Worm (Caenorhabditis elegans) whole organism, L4 larva: ENCODE results near the gene sdc-3.

Source experiments
- F26F4.8 ChIP-seq: fragments of 200-800 bp; sonication (Bioruptor generic); conservative IDR thresholded peaks from 2 replicates; pipeline ENCODE4 v1.3.6; 2022; ENCODE audit warnings: missing genetic modification characterization, missing compliant biosample characterization
- F49E8.2 ChIP-seq: sonication (generic microtip); optimal IDR thresholded peaks from 2 replicates; lab custom pipeline; 2016; ENCODE audit warnings: missing compliant biosample characterization, mild to moderate bottlenecking, missing genetic modification characterization, borderline replicate concordance
- ZK337.2 ChIP-seq: fragments of 200-800 bp; sonication (Bioruptor generic); IDR thresholded peaks from 2 replicates; pipeline ENCODE4 v1.3.6; 2022; ENCODE audit warnings: missing genetic modification reagents, missing genetic modification characterization, missing compliant biosample characterization
- arid-1 ChIP-seq: fragments of 200-800 bp; sonication (Bioruptor generic); conservative IDR thresholded peaks from 2 replicates; pipeline ENCODE4 v1.3.6; 2022; ENCODE audit warnings: missing genetic modification reagents, missing genetic modification characterization, missing compliant biosample characterization
- cey-2 ChIP-seq: sonication (generic microtip); optimal IDR thresholded peaks from 3 replicates; lab custom pipeline; 2017; ENCODE audit warnings: missing genetic modification characterization, mild to moderate bottlenecking, missing compliant biosample characterization, antibody characterized with exemption, borderline replicate concordance; ENCODE audit not compliant: insufficient read depth
- daf-16 ChIP-seq, 3 experiments: sonication (generic microtip); optimal IDR thresholded peaks; 2 replicates each; lab custom pipeline; 2016 to 2017; ENCODE audit warnings: missing genetic modification characterization in 3 of 3, missing genetic modification reagents in 3 of 3, mild to moderate bottlenecking in 2 of 3, missing compliant biosample characterization in 2 of 3, missing biosample characterization in 1 of 3, moderate library complexity in 1 of 3
- daf-19 ChIP-seq: fragments of 200-800 bp; sonication (Bioruptor generic); conservative IDR thresholded peaks from 2 replicates; pipeline ENCODE4 v1.3.6; 2022; ENCODE audit warnings: missing genetic modification characterization, missing compliant biosample characterization
- daf-8 ChIP-seq: fragments of 200-800 bp; sonication (Bioruptor generic); IDR thresholded peaks from 2 replicates; pipeline ENCODE4 v1.3.6; 2022; ENCODE audit warnings: missing genetic modification characterization, missing compliant biosample characterization
- dmd-9 ChIP-seq: fragments of 200-800 bp; sonication (Bioruptor generic); IDR thresholded peaks from 2 replicates; pipeline ENCODE4 v1.3.6; 2022; ENCODE audit warnings: missing genetic modification reagents, missing genetic modification characterization, missing compliant biosample characterization
- dpl-1 ChIP-seq: fragments of 150-350 bp; optimal IDR thresholded peaks from 2 replicates; lab custom pipeline; 2014; ENCODE audit warnings: missing biosample characterization, missing genetic modification reagents, missing genetic modification characterization
- duxl-1 ChIP-seq: sonication (generic microtip); optimal IDR thresholded peaks from 2 replicates; lab custom pipeline; 2016; ENCODE audit warnings: mild to moderate bottlenecking, missing genetic modification characterization, moderate library complexity, missing compliant biosample characterization; ENCODE audit not compliant: poor library complexity
- egl-43 ChIP-seq: fragments of 200-800 bp; sonication (Bioruptor generic); IDR thresholded peaks from 2 replicates; pipeline ENCODE4 v1.3.6; 2022; ENCODE audit warnings: missing genetic modification reagents, missing genetic modification characterization, missing compliant biosample characterization
- fkh-10 ChIP-seq: fragments of 150-350 bp; optimal IDR thresholded peaks from 2 replicates; lab custom pipeline; 2014; ENCODE audit warnings: missing biosample characterization, missing genetic modification reagents, missing genetic modification characterization
- gei-8 ChIP-seq: fragments of 200-800 bp; sonication (Bioruptor generic); optimal IDR thresholded peaks from 2 replicates; lab custom pipeline; 2018; ENCODE audit warnings: mild to moderate bottlenecking, missing genetic modification characterization, missing compliant biosample characterization
- hlh-11 ChIP-seq: fragments of 200-800 bp; sonication (Bioruptor generic); optimal IDR thresholded peaks from 2 replicates; lab custom pipeline; 2018; ENCODE audit warnings: mild to moderate bottlenecking, missing genetic modification characterization, missing compliant biosample characterization
- hmg-1.1 ChIP-seq: fragments of 200-800 bp; sonication (Bioruptor generic); IDR thresholded peaks from 2 replicates; pipeline ENCODE4 v1.3.6; 2022; ENCODE audit warnings: missing genetic modification reagents, missing genetic modification characterization, missing compliant biosample characterization
- jun-1 ChIP-seq: fragments of 150-350 bp; optimal IDR thresholded peaks from 2 replicates; lab custom pipeline; 2014; ENCODE audit warnings: missing biosample characterization, missing genetic modification reagents, missing genetic modification characterization
- lin-39 ChIP-seq: fragments of 150-350 bp; optimal IDR thresholded peaks from 2 replicates; lab custom pipeline; 2014; ENCODE audit warnings: missing biosample characterization, missing genetic modification reagents, missing genetic modification characterization
- lir-3 ChIP-seq: sonication (generic microtip); optimal IDR thresholded peaks from 2 replicates; lab custom pipeline; 2016; ENCODE audit warnings: mild to moderate bottlenecking, missing genetic modification characterization, missing compliant biosample characterization
- lsy-2 ChIP-seq, 2 experiments: fragments of 150-350 bp in 1 of 2; sonication (generic microtip) in 1 of 2; optimal IDR thresholded peaks; 2 replicates each; lab custom pipeline; 2014 to 2017; ENCODE audit warnings: missing biosample characterization in 2 of 2, missing genetic modification characterization in 2 of 2
- madf-9 ChIP-seq: fragments of 200-800 bp; sonication (Bioruptor generic); conservative IDR thresholded peaks from 2 replicates; pipeline ENCODE4 v1.3.6; 2022; ENCODE audit warnings: missing genetic modification reagents, missing genetic modification characterization, missing compliant biosample characterization
- mep-1 ChIP-seq: fragments of 150-350 bp; sonication (generic microtip); optimal IDR thresholded peaks from 3 replicates; lab custom pipeline; 2014; ENCODE audit warnings: missing biosample characterization, missing genetic modification characterization
- mes-2 ChIP-seq: sonication (generic microtip); optimal IDR thresholded peaks from 2 replicates; lab custom pipeline; 2016; ENCODE audit warnings: missing genotype, mild to moderate bottlenecking, missing genetic modification characterization, missing compliant biosample characterization; ENCODE audit not compliant: poor library complexity, severe bottlenecking
- nhr-10 ChIP-seq: fragments of 150-350 bp; optimal IDR thresholded peaks from 2 replicates; lab custom pipeline; 2014; ENCODE audit warnings: missing biosample characterization, missing genetic modification characterization
- nhr-102 ChIP-seq: sonication (generic microtip); optimal IDR thresholded peaks from 2 replicates; lab custom pipeline; 2016; ENCODE audit warnings: mild to moderate bottlenecking, missing genetic modification characterization, moderate library complexity, missing compliant biosample characterization
- nhr-11 ChIP-seq: fragments of 150-350 bp; optimal IDR thresholded peaks from 2 replicates; lab custom pipeline; 2014; ENCODE audit warnings: missing biosample characterization, missing genetic modification characterization
- nhr-111 ChIP-seq: fragments of 200-800 bp; sonication (Bioruptor generic); optimal IDR thresholded peaks from 2 replicates; lab custom pipeline; 2018; ENCODE audit warnings: mild to moderate bottlenecking, missing genetic modification characterization, missing compliant biosample characterization
- nhr-237 ChIP-seq: sonication (generic microtip); optimal IDR thresholded peaks from 2 replicates; lab custom pipeline; 2017; ENCODE audit warnings: missing biosample characterization, missing genetic modification characterization
- nhr-25 ChIP-seq: sonication (generic microtip); optimal IDR thresholded peaks from 2 replicates; lab custom pipeline; 2017; ENCODE audit warnings: missing genetic modification characterization, mild to moderate bottlenecking, missing compliant biosample characterization, antibody characterized with exemption, moderate library complexity, borderline replicate concordance; ENCODE audit not compliant: insufficient read depth
- pha-4 ChIP-seq, 2 experiments: fragments of 150-350 bp in 1 of 2; fragments of 200-800 bp in 1 of 2; sonication (Bioruptor generic) in 1 of 2; IDR thresholded peaks in 1 of 2; optimal IDR thresholded peaks in 1 of 2; 2 replicates each; pipeline versions ENCODE4 v1.3.6 to Lab custom; 2014 to 2022; ENCODE audit warnings: missing genetic modification characterization in 2 of 2, missing genetic modification reagents in 2 of 2, missing biosample characterization in 1 of 2, missing compliant biosample characterization in 1 of 2
- pqm-1 ChIP-seq: sonication (generic microtip); optimal IDR thresholded peaks from 2 replicates; lab custom pipeline; 2017; ENCODE audit warnings: missing biosample characterization, missing genetic modification characterization
- saeg-2 ChIP-seq: fragments of 200-800 bp; sonication (Bioruptor generic); IDR thresholded peaks from 2 replicates; pipeline ENCODE4 v1.3.6; 2022; ENCODE audit warnings: missing genetic modification reagents, missing genetic modification characterization, missing compliant biosample characterization
- snpc-4 ChIP-seq: fragments of 150-350 bp; optimal IDR thresholded peaks from 2 replicates; lab custom pipeline; 2014; ENCODE audit warnings: missing biosample characterization, missing genetic modification characterization
- spr-3 ChIP-seq: fragments of 200-800 bp; sonication (Bioruptor generic); optimal IDR thresholded peaks from 2 replicates; lab custom pipeline; 2018; ENCODE audit warnings: mild to moderate bottlenecking, missing genetic modification characterization, missing compliant biosample characterization
- tag-97 ChIP-seq: fragments of 200-800 bp; sonication (Bioruptor generic); IDR thresholded peaks from 2 replicates; pipeline ENCODE4 v1.3.6; 2022; ENCODE audit warnings: missing genetic modification characterization, missing compliant biosample characterization
- unc-130 ChIP-seq: sonication (generic microtip); optimal IDR thresholded peaks from 2 replicates; lab custom pipeline; 2016; ENCODE audit warnings: missing genetic modification reagents, missing genetic modification characterization, missing compliant biosample characterization
- unc-62 ChIP-seq, 3 experiments: fragments of 150-350 bp in 1 of 3; sonication (generic microtip); optimal IDR thresholded peaks in 2 of 3; peaks in 1 of 3; 1 replicate in 1 of 3; 2 replicates in 2 of 3; lab custom pipeline; 2014 to 2017; ENCODE audit warnings: missing biosample characterization in 3 of 3, missing genetic modification characterization in 3 of 3, missing genetic modification reagents in 3 of 3, missing genotype in 1 of 3
- vab-7 ChIP-seq: fragments of 200-800 bp; sonication (Bioruptor generic); IDR thresholded peaks from 2 replicates; pipeline ENCODE4 v1.3.6; 2022; ENCODE audit warnings: missing genetic modification reagents, missing genetic modification characterization, missing compliant biosample characterization
- zfp-3 ChIP-seq: fragments of 200-800 bp; sonication (Bioruptor generic); conservative IDR thresholded peaks from 2 replicates; pipeline ENCODE4 v1.3.6; 2022; ENCODE audit warnings: missing genetic modification reagents, missing genetic modification characterization, missing compliant biosample characterization
- ztf-11 ChIP-seq: fragments of 150-350 bp; optimal IDR thresholded peaks from 2 replicates; lab custom pipeline; 2014; ENCODE audit warnings: missing biosample characterization, missing genetic modification characterization
- ztf-7 ChIP-seq: fragments of 150-350 bp; optimal IDR thresholded peaks from 2 replicates; lab custom pipeline; 2014; ENCODE audit warnings: missing biosample characterization, missing genetic modification characterization

The sdc-3 gene

DNA sequence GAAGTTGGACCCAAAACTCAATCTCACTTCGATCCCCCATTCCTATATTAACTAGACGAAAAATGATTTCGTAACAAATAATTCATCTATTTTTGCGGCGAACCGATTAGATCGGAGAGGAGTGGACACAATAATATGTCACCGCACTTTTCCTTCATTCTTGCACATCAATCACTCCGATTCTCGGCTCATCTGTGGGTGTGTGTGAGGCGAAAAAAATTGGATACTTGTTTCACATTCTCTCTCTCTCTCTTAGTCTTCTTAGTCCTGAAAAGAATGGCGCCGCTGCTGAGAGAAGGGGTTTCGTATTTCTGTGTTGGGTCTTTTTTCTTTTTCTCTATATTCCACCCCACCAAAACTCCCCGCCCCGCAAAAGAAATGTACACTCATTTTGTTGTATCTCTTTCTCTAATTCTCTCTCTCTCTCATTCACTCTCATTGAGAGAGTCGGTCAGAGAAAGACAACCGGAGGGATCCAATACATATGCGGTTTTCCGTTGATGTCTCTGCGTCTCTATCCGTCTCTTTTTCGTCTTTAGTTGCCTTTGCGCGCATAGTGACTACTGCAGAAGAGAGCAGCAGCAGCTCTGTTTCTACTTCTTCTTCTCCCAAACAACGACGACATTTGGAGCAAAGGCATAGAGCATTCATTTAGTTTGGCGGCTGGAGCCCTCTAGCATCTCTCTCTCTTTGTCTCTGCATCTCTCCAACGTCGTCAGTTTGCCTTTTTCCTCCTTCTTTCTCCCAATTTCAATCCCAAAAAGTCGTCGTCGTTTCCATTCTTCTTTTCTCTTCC, 23.2 kb upstream of the sdc-3 start, which contains the start of gene unc-76 (continued):
- no peak for TF ChIP-seq tag-97
- peak; percentile 80 for TF ChIP-seq lin-39 (tag; lab: Kevin White, UChicago)
- TF ChIP-seq nhr-11 (tag; lab: Kevin White, UChicago), result peak; percentile 72
- TF ChIP-seq snpc-4, result no peak
- peak; percentile 90 for TF ChIP-seq mep-1
- no peak for TF ChIP-seq gei-8 (GFP tag; lab: Kevin White, UChicago)
- TF ChIP-seq daf-19 (GFP tag; lab: Robert Waterston, UW), result no peak
- no peak for TF ChIP-seq nhr-237 (tag; lab: Kevin White, UChicago)
- no peak for TF ChIP-seq jun-1
- TF ChIP-seq pha-4 (GFP tag; IDR thresholded peaks at IDR 0.05; lab: Robert Waterston, UW), result peak; percentile 23; the same call in 1 of the 2 replicates
- TF ChIP-seq pha-4 (tag; optimal IDR thresholded peaks at IDR 0.05; lab: Kevin White, UChicago), result peak; percentile 20
- peak; percentile 48 for TF ChIP-seq mes-2
- peak; percentile 74 for TF ChIP-seq hmg-1.1 (GFP tag; lab: Robert Waterston, UW)
- no peak for TF ChIP-seq saeg-2 (GFP tag; lab: Robert Waterston, UW)
- peak; percentile 92 for TF ChIP-seq fkh-10 (GFP tag; lab: Kevin White, UChicago)
- TF ChIP-seq hlh-11 (tag; lab: Kevin White, UChicago), result peak; percentile 68
- TF ChIP-seq unc-130, result no peak
- TF ChIP-seq ZK337.2 (GFP tag; lab: Robert Waterston, UW), result no peak
- TF ChIP-seq F49E8.2 (tag; lab: Kevin White, UChicago), result no peak
- no peak for TF ChIP-seq daf-8
- TF ChIP-seq spr-3, result no peak
- no peak for TF ChIP-seq nhr-10 (tag; lab: Kevin White, UChicago)
- TF ChIP-seq F26F4.8, result no peak
- no peak for TF ChIP-seq nhr-102 (tag; lab: Kevin White, UChicago)
- no peak for TF ChIP-seq nhr-25 (tag; lab: Kevin White, UChicago)
- no peak for TF ChIP-seq cey-2 (tag; lab: Kevin White, UChicago)
- TF ChIP-seq unc-62 (GFP tag; optimal IDR thresholded peaks at IDR 0.05 in 1 of 2; lab: Kevin White, UChicago), result peak in 1 of 2 experiments; percentile 98
- no peak for TF ChIP-seq unc-62 (tag; optimal IDR thresholded peaks at IDR 0.05; lab: Kevin White, UChicago)

DNA sequence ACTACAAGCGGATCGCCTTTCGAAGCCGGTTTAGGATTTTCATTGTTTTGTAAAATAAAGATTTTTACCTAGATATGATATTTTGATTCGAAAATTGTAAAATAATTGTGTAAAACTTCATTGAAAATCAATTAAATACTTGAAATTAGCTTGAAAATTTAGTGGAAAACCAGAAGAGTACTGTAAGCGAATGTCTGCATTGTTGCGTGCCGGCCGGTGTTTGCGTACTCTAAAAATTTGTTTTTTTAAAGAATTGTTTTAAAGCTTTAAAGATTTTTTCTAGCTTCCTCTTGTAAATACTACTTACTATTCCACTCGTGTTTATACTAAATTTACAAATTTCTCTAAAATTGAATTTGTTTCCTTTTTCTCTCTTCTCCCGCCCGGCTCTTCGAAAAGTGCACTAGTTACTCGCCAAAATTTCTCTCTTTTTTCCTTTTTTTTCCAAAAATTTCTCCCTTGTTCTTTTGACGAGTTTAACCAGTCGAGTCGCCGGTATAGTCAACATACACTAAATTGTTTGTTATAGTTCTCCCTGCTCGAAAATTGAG, 21.5 kb upstream of the sdc-3 start:
- peak; percentile 14 for TF ChIP-seq fkh-10 (GFP tag; lab: Kevin White, UChicago)
- TF ChIP-seq zfp-3, result no peak
- TF ChIP-seq saeg-2 (GFP tag; lab: Robert Waterston, UW), result no peak
- peak in 1 of 2 experiments; percentile 61 for TF ChIP-seq lsy-2 (tag; optimal IDR thresholded peaks at IDR 0.05; lab: Kevin White, UChicago)
- no peak for TF ChIP-seq dpl-1 (GFP tag; lab: Kevin White, UChicago)

DNA sequence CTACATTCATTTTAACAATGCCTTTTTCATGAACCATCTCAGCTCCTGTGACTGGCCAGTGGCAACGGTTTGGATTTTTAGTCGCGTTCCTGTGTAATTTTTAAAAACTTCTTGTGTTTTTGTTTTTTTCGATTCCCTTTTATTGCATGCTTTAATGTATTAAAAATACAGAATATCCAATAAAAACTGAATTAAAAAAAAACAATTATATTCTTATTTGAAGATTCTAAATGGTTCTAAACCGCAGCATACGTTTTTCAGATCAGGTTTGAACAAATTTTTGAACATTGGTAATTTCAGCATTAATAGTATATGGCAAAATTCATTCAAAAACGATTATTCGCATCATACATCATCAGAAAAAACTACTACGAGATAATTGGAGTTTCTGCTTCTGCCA, 20.4 kb upstream of the sdc-3 start, which contains the start of gene dnj-3:
dnj-3 (plus strand) TSS at position 301 of the 400 bp plus-strand sequence.
- TF ChIP-seq nhr-111 (GFP tag; lab: Kevin White, UChicago) (no peak), egl-43 (GFP tag; lab: Robert Waterston, UW) (no peak), pqm-1 (tag; lab: Kevin White, UChicago) (no peak), fkh-10 (GFP tag; lab: Kevin White, UChicago) (no peak), madf-9 (no peak), F49E8.2 (tag; lab: Kevin White, UChicago) (no peak), daf-16 (GFP tag; optimal IDR thresholded peaks at IDR 0.05; lab: Kevin White, UChicago) (no peak), daf-16 (tag; optimal IDR thresholded peaks at IDR 0.05; lab: Kevin White, UChicago) (no peak), unc-62 (GFP tag; optimal IDR thresholded peaks at IDR 0.05 in 1 of 2; lab: Kevin White, UChicago) (no peak), unc-62 (tag; optimal IDR thresholded peaks at IDR 0.05; lab: Kevin White, UChicago) (no peak), arid-1 (GFP tag; lab: Robert Waterston, UW) (no peak), dmd-9 (GFP tag; lab: Robert Waterston, UW) (no peak), lir-3 (no peak), ztf-11 (tag; lab: Kevin White, UChicago) (no peak), ztf-7 (no peak), duxl-1 (tag; lab: Kevin White, UChicago) (no peak), vab-7 (no peak)
